Fruit fly (Drosophila melanogaster): ENCODE measurements around the gene Anp.

DNA sequence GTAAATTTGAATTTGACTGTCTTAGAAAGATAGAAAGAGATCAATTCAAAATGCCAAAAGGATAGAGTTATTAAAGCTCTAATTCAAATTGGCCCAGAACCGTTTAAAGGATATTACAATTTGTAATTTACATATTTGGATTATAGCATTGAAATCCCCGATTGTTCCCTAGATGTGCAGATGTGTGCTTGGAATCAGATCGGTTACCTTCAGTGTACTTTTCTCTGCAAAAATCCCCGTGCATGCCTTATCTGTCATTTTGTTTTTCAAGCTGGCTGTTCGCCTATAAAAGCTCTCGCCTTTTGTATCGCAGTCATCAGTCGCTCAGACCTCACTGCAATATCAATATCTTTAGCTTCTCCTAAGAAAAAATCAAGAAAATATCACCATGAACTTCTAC lies 812 bp downstream of the Anp start, which contains the start of gene CecA1:
- TF ChIP-seq Gug (GFP tag; IDR thresholded peaks at IDR 0.05) (no peak), net (GFP tag; optimal IDR thresholded peaks at IDR 0.05) (no peak), CG16779 (tag; optimal IDR thresholded peaks at IDR 0.05) (no peak), CG11294 (GFP tag; IDR thresholded peaks at IDR 0.05) (no peak), CG1621 (tag; optimal IDR thresholded peaks at IDR 0.05) (no peak), pdm3 (GFP tag; optimal IDR thresholded peaks at IDR 0.05) (no peak), CG6808 (GFP tag; optimal IDR thresholded peaks at IDR 0.05) (no peak)
